Worm (Caenorhabditis elegans) whole organism, young adult: ENCODE results near the gene oac-51.

ENCODE experiments used
- B0019.2 ChIP-seq: fragments of 200-800 bp; sonication (Bioruptor generic); conservative IDR thresholded peaks from 2 replicates; pipeline ENCODE4 v1.3.6; 2022; ENCODE audit warnings: missing genetic modification reagents, missing genetic modification characterization, missing compliant biosample characterization
- B0261.1 ChIP-seq: sonication (generic microtip); optimal IDR thresholded peaks from 2 replicates; lab custom pipeline; 2016; ENCODE audit warnings: mild to moderate bottlenecking, missing genetic modification characterization, moderate library complexity, missing compliant biosample characterization
- B0336.3 ChIP-seq: fragments of 200-800 bp; sonication (Bioruptor generic); IDR thresholded peaks from 2 replicates; pipeline ENCODE4 v1.3.6; 2022; ENCODE audit warnings: missing genetic modification characterization, missing compliant biosample characterization
- F39B2.1 ChIP-seq: fragments of 200-800 bp; sonication (Bioruptor generic); IDR thresholded peaks from 2 replicates; pipeline ENCODE4 v1.3.6; 2022; ENCODE audit warnings: missing genetic modification reagents, missing genetic modification characterization, missing compliant biosample characterization
- F52B5.7 ChIP-seq: sonication (generic microtip); optimal IDR thresholded peaks from 2 replicates; lab custom pipeline; 2016; ENCODE audit warnings: mild to moderate bottlenecking, missing genetic modification characterization, missing compliant biosample characterization
- K11D2.4 ChIP-seq: fragments of 200-800 bp; sonication (Bioruptor generic); IDR thresholded peaks from 2 replicates; pipeline ENCODE4 v1.3.6; 2022; ENCODE audit warnings: missing genetic modification reagents, missing genetic modification characterization, missing compliant biosample characterization
- K12H6.12 ChIP-seq: fragments of 200-800 bp; sonication (Bioruptor generic); optimal IDR thresholded peaks from 2 replicates; lab custom pipeline; 2018; ENCODE audit warnings: mild to moderate bottlenecking, missing genetic modification characterization, missing compliant biosample characterization
- T07F8.4 ChIP-seq: sonication (generic microtip); optimal IDR thresholded peaks from 2 replicates; lab custom pipeline; 2016; ENCODE audit warnings: mild to moderate bottlenecking, missing genetic modification characterization, moderate library complexity, missing compliant biosample characterization
- Y56A3A.18 ChIP-seq: fragments of 200-800 bp; sonication (Bioruptor generic); IDR thresholded peaks from 2 replicates; pipeline ENCODE4 v1.3.6; 2022; ENCODE audit warnings: missing genetic modification reagents, missing genetic modification characterization, missing compliant biosample characterization
- Y67H2A.10 ChIP-seq: fragments of 200-800 bp; sonication (Bioruptor generic); conservative IDR thresholded peaks from 2 replicates; pipeline ENCODE4 v1.3.6; 2022; ENCODE audit warnings: missing genetic modification reagents, missing genetic modification characterization, missing compliant biosample characterization
- Y95B8A.8 ChIP-seq: fragments of 200-800 bp; sonication (Bioruptor generic); IDR thresholded peaks from 2 replicates; pipeline ENCODE4 v1.3.6; 2022; ENCODE audit warnings: missing genetic modification reagents, missing genetic modification characterization, missing compliant biosample characterization
- ZK185.1 ChIP-seq: sonication (generic microtip); optimal IDR thresholded peaks from 2 replicates; lab custom pipeline; 2016; ENCODE audit warnings: mild to moderate bottlenecking, missing genetic modification characterization, missing compliant biosample characterization; ENCODE audit not compliant: poor library complexity, severe bottlenecking
- akir-1 ChIP-seq: fragments of 200-800 bp; sonication (Bioruptor generic); optimal IDR thresholded peaks from 2 replicates; lab custom pipeline; 2018; ENCODE audit warnings: mild to moderate bottlenecking, missing genetic modification characterization, moderate library complexity, missing compliant biosample characterization
- aptf-3 ChIP-seq: fragments of 200-800 bp; sonication (Bioruptor generic); IDR thresholded peaks from 2 replicates; pipeline ENCODE4 v1.3.6; 2022; ENCODE audit warnings: missing genetic modification characterization, missing compliant biosample characterization
- attf-3 ChIP-seq: fragments of 200-800 bp; sonication (Bioruptor generic); conservative IDR thresholded peaks from 2 replicates; pipeline ENCODE4 v1.3.6; 2022; ENCODE audit warnings: missing genetic modification reagents, missing genetic modification characterization, missing compliant biosample characterization
- attf-5 ChIP-seq: fragments of 200-800 bp; sonication (Bioruptor generic); optimal IDR thresholded peaks from 2 replicates; lab custom pipeline; 2018; ENCODE audit warnings: mild to moderate bottlenecking, missing genetic modification characterization, missing compliant biosample characterization
- attf-6 ChIP-seq: fragments of 200-800 bp; sonication (Bioruptor generic); IDR thresholded peaks from 2 replicates; pipeline ENCODE4 v1.3.6; 2022; ENCODE audit warnings: missing genetic modification reagents, missing genetic modification characterization, missing compliant biosample characterization
- bed-2 ChIP-seq: fragments of 200-800 bp; sonication (Bioruptor generic); IDR thresholded peaks from 2 replicates; pipeline ENCODE4 v1.3.6; 2022; ENCODE audit warnings: missing genetic modification reagents, missing genetic modification characterization, missing compliant biosample characterization
- ccch-3 ChIP-seq: fragments of 200-800 bp; sonication (Bioruptor generic); optimal IDR thresholded peaks from 2 replicates; lab custom pipeline; 2018; ENCODE audit warnings: mild to moderate bottlenecking, missing genetic modification characterization, missing compliant biosample characterization
- ceh-40 ChIP-seq: fragments of 200-800 bp; sonication (Bioruptor generic); IDR thresholded peaks from 2 replicates; pipeline ENCODE4 v1.3.6; 2022; ENCODE audit warnings: missing genetic modification characterization, missing compliant biosample characterization
- ceh-58 ChIP-seq: fragments of 200-800 bp; sonication (Bioruptor generic); IDR thresholded peaks from 2 replicates; pipeline ENCODE4 v1.3.6; 2022; ENCODE audit warnings: missing genetic modification characterization, missing compliant biosample characterization
- ceh-79 ChIP-seq: sonication (generic microtip); optimal IDR thresholded peaks from 2 replicates; lab custom pipeline; 2017; ENCODE audit warnings: mild to moderate bottlenecking, missing genetic modification characterization, missing compliant biosample characterization
- die-1 ChIP-seq: sonication (generic microtip); optimal IDR thresholded peaks from 2 replicates; lab custom pipeline; 2016; ENCODE audit warnings: missing genotype, mild to moderate bottlenecking, missing genetic modification characterization, missing compliant biosample characterization
- dox-1 ChIP-seq: fragments of 200-800 bp; sonication (Bioruptor generic); IDR thresholded peaks from 2 replicates; pipeline ENCODE4 v1.3.6; 2022; ENCODE audit warnings: missing genetic modification reagents, missing genetic modification characterization, missing compliant biosample characterization
- egl-44 ChIP-seq: fragments of 200-800 bp; sonication (Bioruptor generic); IDR thresholded peaks from 2 replicates; pipeline ENCODE4 v1.3.6; 2022; ENCODE audit warnings: missing genetic modification reagents, missing genetic modification characterization, missing compliant biosample characterization
- gei-17 ChIP-seq: fragments of 200-800 bp; sonication (Bioruptor generic); optimal IDR thresholded peaks from 2 replicates; lab custom pipeline; 2018; ENCODE audit warnings: mild to moderate bottlenecking, missing genetic modification characterization, missing compliant biosample characterization
- hlh-12 ChIP-seq: sonication (generic microtip); optimal IDR thresholded peaks from 2 replicates; lab custom pipeline; 2016; ENCODE audit warnings: missing genetic modification characterization, missing compliant biosample characterization
- hmg-1.2 ChIP-seq: fragments of 200-800 bp; sonication (Bioruptor generic); IDR thresholded peaks from 2 replicates; pipeline ENCODE4 v1.3.6; 2022; ENCODE audit warnings: missing genetic modification reagents, missing genetic modification characterization, missing compliant biosample characterization
- hmg-20 ChIP-seq: fragments of 200-800 bp; sonication (Bioruptor generic); IDR thresholded peaks from 2 replicates; pipeline ENCODE4 v1.3.6; 2022; ENCODE audit warnings: missing genetic modification reagents, missing genetic modification characterization, missing compliant biosample characterization
- hrde-1 ChIP-seq: sonication (generic microtip); optimal IDR thresholded peaks from 2 replicates; lab custom pipeline; 2016; ENCODE audit warnings: missing genetic modification characterization, mild to moderate bottlenecking, missing compliant biosample characterization, moderate library complexity, missing genotype, missing genetic modification reagents, borderline replicate concordance
- hsf-1 ChIP-seq: fragments of 200-800 bp; sonication (Bioruptor generic); IDR thresholded peaks from 2 replicates; pipeline ENCODE4 v1.3.6; 2022; ENCODE audit warnings: missing genetic modification reagents, missing genetic modification characterization, missing compliant biosample characterization
- lag-1 ChIP-seq: fragments of 200-800 bp; sonication (Bioruptor generic); IDR thresholded peaks from 2 replicates; pipeline ENCODE4 v1.3.6; 2022; ENCODE audit warnings: missing genetic modification reagents, missing genetic modification characterization, missing compliant biosample characterization
- let-526 ChIP-seq: fragments of 200-800 bp; sonication (Bioruptor generic); IDR thresholded peaks from 2 replicates; pipeline ENCODE4 v1.3.6; 2022; ENCODE audit warnings: missing genetic modification reagents, missing genetic modification characterization, missing compliant biosample characterization
- let-607 ChIP-seq, 2 experiments: fragments of 200-800 bp in 1 of 2; sonication (Bioruptor generic) in 1 of 2; sonication (generic microtip) in 1 of 2; optimal IDR thresholded peaks; 2 replicates each; lab custom pipeline; 2016 to 2018; ENCODE audit warnings: mild to moderate bottlenecking in 2 of 2, missing compliant biosample characterization in 2 of 2, missing genetic modification characterization in 2 of 2, moderate library complexity in 2 of 2, missing genotype in 1 of 2
- lin-26 ChIP-seq: fragments of 200-800 bp; sonication (Bioruptor generic); IDR thresholded peaks from 2 replicates; pipeline ENCODE4 v1.3.6; 2022; ENCODE audit warnings: missing genetic modification reagents, missing genetic modification characterization, missing compliant biosample characterization
- lir-1 ChIP-seq: fragments of 200-800 bp; sonication (Bioruptor generic); conservative IDR thresholded peaks from 2 replicates; pipeline ENCODE4 v1.3.6; 2022; ENCODE audit warnings: missing genetic modification reagents, missing genetic modification characterization, missing compliant biosample characterization
- madf-10 ChIP-seq: sonication (generic microtip); optimal IDR thresholded peaks from 2 replicates; lab custom pipeline; 2016; ENCODE audit warnings: mild to moderate bottlenecking, missing genetic modification characterization, missing compliant biosample characterization
- mel-28 ChIP-seq: sonication (generic microtip); optimal IDR thresholded peaks from 2 replicates; lab custom pipeline; 2016; ENCODE audit warnings: borderline replicate concordance, mild to moderate bottlenecking, missing genetic modification characterization, missing compliant biosample characterization
- mxl-1 ChIP-seq: sonication (generic microtip); optimal IDR thresholded peaks from 2 replicates; lab custom pipeline; 2016; ENCODE audit warnings: missing genetic modification characterization, missing compliant biosample characterization
- nfya-2 ChIP-seq: fragments of 200-800 bp; sonication (Bioruptor generic); IDR thresholded peaks from 2 replicates; pipeline ENCODE4 v1.3.6; 2022; ENCODE audit warnings: missing genetic modification reagents, missing genetic modification characterization, missing compliant biosample characterization
- nhr-27 ChIP-seq: fragments of 200-800 bp; sonication (Bioruptor generic); optimal IDR thresholded peaks from 2 replicates; lab custom pipeline; 2018; ENCODE audit warnings: mild to moderate bottlenecking, missing genetic modification characterization, moderate library complexity, missing compliant biosample characterization
- nhr-90 ChIP-seq: sonication (generic microtip); optimal IDR thresholded peaks from 2 replicates; lab custom pipeline; 2016; ENCODE audit warnings: missing genotype, mild to moderate bottlenecking, missing genetic modification characterization, missing compliant biosample characterization
- pha-4 ChIP-seq: fragments of 150-350 bp; sonication (generic microtip); optimal IDR thresholded peaks from 2 replicates; lab custom pipeline; 2014; ENCODE audit warnings: missing biosample characterization, missing genetic modification reagents, missing genetic modification characterization
- rcor-1 ChIP-seq: fragments of 200-800 bp; sonication (Bioruptor generic); IDR thresholded peaks from 2 replicates; pipeline ENCODE4 v1.3.6; 2022; ENCODE audit warnings: missing genetic modification reagents, missing genetic modification characterization, missing compliant biosample characterization
- sdz-38 ChIP-seq: sonication (generic microtip); optimal IDR thresholded peaks from 2 replicates; lab custom pipeline; 2016; ENCODE audit warnings: missing genotype, missing genetic modification characterization, missing compliant biosample characterization
- somi-1 ChIP-seq: fragments of 200-800 bp; sonication (Bioruptor generic); optimal IDR thresholded peaks from 2 replicates; lab custom pipeline; 2018; ENCODE audit warnings: mild to moderate bottlenecking, missing genetic modification characterization, missing compliant biosample characterization
- tlf-1 ChIP-seq: fragments of 200-800 bp; sonication (Bioruptor generic); optimal IDR thresholded peaks from 2 replicates; lab custom pipeline; 2018; ENCODE audit warnings: mild to moderate bottlenecking, missing genetic modification characterization, missing compliant biosample characterization
- xnd-1 ChIP-seq: sonication (generic microtip); optimal IDR thresholded peaks from 2 replicates; lab custom pipeline; 2016; ENCODE audit warnings: missing genotype, missing genetic modification reagents, missing genetic modification characterization, missing compliant biosample characterization
- zim-3 ChIP-seq: sonication (generic microtip); optimal IDR thresholded peaks from 2 replicates; lab custom pipeline; 2017; ENCODE audit warnings: mild to moderate bottlenecking, missing genetic modification characterization, moderate library complexity, missing compliant biosample characterization
- ztf-26 ChIP-seq: sonication (generic microtip); optimal IDR thresholded peaks from 2 replicates; lab custom pipeline; 2017; ENCODE audit warnings: missing genetic modification characterization, missing compliant biosample characterization

oac-51 gene

ce11 chrIV:4360497-4360896 lies 23.9 kb downstream of the oac-51 start, which contains the start of gene F55F10.1 (continued):
- TF ChIP-seq rcor-1 (GFP tag; lab: Robert Waterston, UW): no peak
- no peak for TF ChIP-seq bed-2 (GFP tag; lab: Robert Waterston, UW)
- TF ChIP-seq F39B2.1 (GFP tag; lab: Robert Waterston, UW): no peak
- no peak for TF ChIP-seq ceh-79 (tag; lab: Kevin White, UChicago)
- no peak for TF ChIP-seq nfya-2
- TF ChIP-seq T07F8.4: no peak
- TF ChIP-seq let-607 (tag; optimal IDR thresholded peaks at IDR 0.05; lab: Kevin White, UChicago): no peak
- no peak for TF ChIP-seq K11D2.4 (GFP tag; lab: Robert Waterston, UW)
- TF ChIP-seq attf-5: peak; percentile 12
- TF ChIP-seq F52B5.7 (tag; lab: Kevin White, UChicago): no peak
- no peak for TF ChIP-seq pha-4
- no peak for TF ChIP-seq Y95B8A.8 (GFP tag; lab: Robert Waterston, UW)
- no peak for TF ChIP-seq die-1 (tag; lab: Kevin White, UChicago)
- no peak for TF ChIP-seq ceh-40 (GFP tag; lab: Robert Waterston, UW)
- TF ChIP-seq attf-6 (GFP tag; lab: Robert Waterston, UW): no peak
- TF ChIP-seq dox-1 (GFP tag; lab: Robert Waterston, UW): peak; percentile 51; the same call in 1 of the 2 replicates
- no peak for TF ChIP-seq egl-44 (GFP tag; lab: Robert Waterston, UW)
- TF ChIP-seq nhr-90: no peak
- TF ChIP-seq zim-3 (tag; lab: Kevin White, UChicago): no peak
- TF ChIP-seq tlf-1 (GFP tag; lab: Kevin White, UChicago): no peak
- no peak for TF ChIP-seq ceh-58
- TF ChIP-seq madf-10 (tag; lab: Kevin White, UChicago): no peak
- no peak for TF ChIP-seq B0019.2 (GFP tag; lab: Robert Waterston, UW)
- TF ChIP-seq ccch-3 (GFP tag; lab: Kevin White, UChicago): no peak
- no peak for TF ChIP-seq mel-28
- TF ChIP-seq attf-3 (GFP tag; lab: Robert Waterston, UW): no peak
- TF ChIP-seq hlh-12: no peak
- no peak for TF ChIP-seq hmg-1.2
- TF ChIP-seq B0261.1 (tag; lab: Kevin White, UChicago): no peak
- no peak for TF ChIP-seq ZK185.1 (tag; lab: Kevin White, UChicago)
- no peak for TF ChIP-seq let-526 (GFP tag; lab: Robert Waterston, UW)
- no peak for TF ChIP-seq lag-1 (GFP tag; lab: Robert Waterston, UW)
- TF ChIP-seq hsf-1: no peak
- TF ChIP-seq akir-1 (GFP tag; lab: Kevin White, UChicago): no peak
- no peak for TF ChIP-seq aptf-3 (GFP tag; lab: Robert Waterston, UW)
- no peak for TF ChIP-seq K12H6.12 (tag; lab: Kevin White, UChicago)
- no peak for TF ChIP-seq somi-1 (GFP tag; lab: Kevin White, UChicago)
- TF ChIP-seq mxl-1 (tag; lab: Kevin White, UChicago): no peak
- no peak for TF ChIP-seq gei-17 (GFP tag; lab: Kevin White, UChicago)
- no peak for TF ChIP-seq lin-26 (GFP tag; lab: Robert Waterston, UW)
- no peak for TF ChIP-seq Y67H2A.10
- TF ChIP-seq ztf-26 (tag; lab: Kevin White, UChicago): no peak
- TF ChIP-seq hrde-1 (tag; lab: Kevin White, UChicago): no peak
- TF ChIP-seq sdz-38: no peak
- TF ChIP-seq hmg-20 (GFP tag; lab: Robert Waterston, UW): no peak
- TF ChIP-seq Y56A3A.18 (GFP tag; lab: Robert Waterston, UW): 0 out of 2 replicates have a peak, but pooled peaks have one; percentile 29
- peak; percentile 2 for TF ChIP-seq xnd-1 (tag; lab: Kevin White, UChicago)
- TF ChIP-seq nhr-27: no peak
- no peak for TF ChIP-seq B0336.3 (GFP tag; lab: Robert Waterston, UW)
- TF ChIP-seq lir-1 (GFP tag; lab: Robert Waterston, UW): no peak
